Worm (Caenorhabditis elegans): Measurements from ENCODE around the gene ckb-4.

Gene ckb-4

ce11 chrV:2126554-2126953, 17.3 kb upstream of the ckb-4 start:
- TF ChIP-seq sox-4 (tag; optimal IDR thresholded peaks at IDR 0.05) (no peak), madf-2 (tag; optimal IDR thresholded peaks at IDR 0.05) (no peak), elt-2 (tag; optimal IDR thresholded peaks at IDR 0.05) (no peak), pros-1 (tag; optimal IDR thresholded peaks at IDR 0.05) (no peak), pha-2 (tag; optimal IDR thresholded peaks at IDR 0.05) (no peak), ref-2 (tag; optimal IDR thresholded peaks at IDR 0.05) (no peak), syd-9 (tag; optimal IDR thresholded peaks at IDR 0.05) (no peak), C38D4.7 (GFP tag; optimal IDR thresholded peaks at IDR 0.05) (no peak), hlh-8 (tag; optimal IDR thresholded peaks at IDR 0.05) (no peak), ceh-48 (tag; optimal IDR thresholded peaks at IDR 0.05) (no peak), pha-4 (tag; optimal IDR thresholded peaks at IDR 0.05) (no peak)

- no peak for TF ChIP-seq ceh-9 (tag; optimal IDR thresholded peaks at IDR 0.05)
- TF ChIP-seq pax-1 (tag; optimal IDR thresholded peaks at IDR 0.05), result no peak
- no peak for TF ChIP-seq pros-1 (tag; optimal IDR thresholded peaks at IDR 0.05)
- TF ChIP-seq hlh-15 (tag; optimal IDR thresholded peaks at IDR 0.05), result no peak
- no peak for TF ChIP-seq sox-4 (tag; optimal IDR thresholded peaks at IDR 0.05)
- no peak for TF ChIP-seq sox-2 (GFP tag; IDR thresholded peaks at IDR 0.05)
- no peak for TF ChIP-seq nhr-232 (tag; optimal IDR thresholded peaks at IDR 0.05)
- TF ChIP-seq npax-4 (tag; optimal IDR thresholded peaks at IDR 0.05), result no peak
- no peak for TF ChIP-seq ceh-14 (tag; optimal IDR thresholded peaks at IDR 0.05)
- no peak for TF ChIP-seq ceh-2 (tag; optimal IDR thresholded peaks at IDR 0.05)
- no peak for TF ChIP-seq dve-1 (tag; optimal IDR thresholded peaks at IDR 0.05)
- no peak for TF ChIP-seq hlh-13 (GFP tag; optimal IDR thresholded peaks at IDR 0.05)
- no peak for TF ChIP-seq unc-55 (GFP tag; optimal IDR thresholded peaks at IDR 0.05)
- TF ChIP-seq madf-2 (tag; optimal IDR thresholded peaks at IDR 0.05), result no peak
- TF ChIP-seq hlh-8 (tag; optimal IDR thresholded peaks at IDR 0.05), result no peak
- TF ChIP-seq fax-1 (tag; optimal IDR thresholded peaks at IDR 0.05), result no peak
- TF ChIP-seq lin-11 (tag; optimal IDR thresholded peaks at IDR 0.05), result no peak
- TF ChIP-seq odd-2 (tag; optimal IDR thresholded peaks at IDR 0.05), result no peak
Measured at ce11 chrV:2123164-2123563, 13.9 kb upstream of the ckb-4 start.

- TF ChIP-seq elt-2 (tag; optimal IDR thresholded peaks at IDR 0.05) (peak; percentile 6), sox-2 (GFP tag; IDR thresholded peaks at IDR 0.05) (no peak), sox-4 (tag; optimal IDR thresholded peaks at IDR 0.05) (no peak)
Measured at ce11 chrV:2122517-2122916, 13.3 kb upstream of the ckb-4 start, which contains the start of gene F22F7.2. Gene F22F7.2, plus strand, starts transcription at chrV:2122782.

- TF ChIP-seq hlh-8 (tag; optimal IDR thresholded peaks at IDR 0.05) (no peak), Y22D7AL.16 (tag; optimal IDR thresholded peaks at IDR 0.05) (no peak), K09A11.1 (tag; optimal IDR thresholded peaks at IDR 0.05; ENCODE audit: insufficient read depth) (no peak), pros-1 (tag; optimal IDR thresholded peaks at IDR 0.05) (no peak), madf-2 (tag; optimal IDR thresholded peaks at IDR 0.05) (no peak), K02D7.2 (tag; optimal IDR thresholded peaks at IDR 0.05) (no peak), ztf-16 (tag; optimal IDR thresholded peaks at IDR 0.05) (no peak), fax-1 (tag; optimal IDR thresholded peaks at IDR 0.05) (no peak), ceh-45 (GFP tag; IDR thresholded peaks at IDR 0.05) (no peak), nhr-232 (tag; optimal IDR thresholded peaks at IDR 0.05) (no peak), T23F11.4 (GFP tag; optimal IDR thresholded peaks at IDR 0.05) (no peak), ceh-48 (tag; optimal IDR thresholded peaks at IDR 0.05) (no peak), unc-86 (tag; optimal IDR thresholded peaks at IDR 0.05) (no peak), sox-2 (GFP tag; IDR thresholded peaks at IDR 0.05) (no peak), ref-2 (tag; optimal IDR thresholded peaks at IDR 0.05) (no peak)
Measured at ce11 chrV:2121910-2122362, 12.7 kb upstream of the ckb-4 start, which contains the start of gene F22F7.8. Gene F22F7.8, minus strand, starts transcription at chrV:2121960.

ce11 chrV:2119529-2119928, 10.3 kb upstream of the ckb-4 start, which contains the start of gene F22F7.11:
Gene F22F7.11, plus strand, starts transcription at chrV:2119829.
- no peak for TF ChIP-seq pag-3 (tag; optimal IDR thresholded peaks at IDR 0.05; ENCODE audit: borderline replicate concordance)
- no peak for TF ChIP-seq elt-2 (tag; optimal IDR thresholded peaks at IDR 0.05)
- TF ChIP-seq hlh-15 (tag; optimal IDR thresholded peaks at IDR 0.05), result no peak
- no peak for TF ChIP-seq eyg-1 (tag; optimal IDR thresholded peaks at IDR 0.05)
- TF ChIP-seq ref-2 (tag; optimal IDR thresholded peaks at IDR 0.05), result no peak
- TF ChIP-seq tbx-2 (tag; optimal IDR thresholded peaks at IDR 0.05), result no peak
- no peak for TF ChIP-seq rnt-1 (tag; optimal IDR thresholded peaks at IDR 0.05)
- no peak for TF ChIP-seq F13H6.1 (tag; optimal IDR thresholded peaks at IDR 0.05)
- no peak for TF ChIP-seq pqm-1 (tag; optimal IDR thresholded peaks at IDR 0.05)
- TF ChIP-seq ets-4 (tag; optimal IDR thresholded peaks at IDR 0.05), result no peak
- TF ChIP-seq C08G9.2 (tag; optimal IDR thresholded peaks at IDR 0.05), result no peak
- TF ChIP-seq lin-11 (tag; optimal IDR thresholded peaks at IDR 0.05), result no peak
- TF ChIP-seq ceh-31 (tag; optimal IDR thresholded peaks at IDR 0.05), result no peak
- TF ChIP-seq fax-1 (tag; optimal IDR thresholded peaks at IDR 0.05), result no peak
- no peak for TF ChIP-seq sox-4 (tag; optimal IDR thresholded peaks at IDR 0.05)
- no peak for TF ChIP-seq lim-6 (tag; optimal IDR thresholded peaks at IDR 0.05)
- TF ChIP-seq hlh-8 (tag; optimal IDR thresholded peaks at IDR 0.05), result no peak

Measured in whole organism, late embryonic.